Fruit fly (Drosophila melanogaster): ENCODE data around the gene CCDC151.

- TF ChIP-seq Myc (optimal IDR thresholded peaks at IDR 0.05) (no peak), insv (optimal IDR thresholded peaks at IDR 0.05) (no peak), psq (optimal IDR thresholded peaks at IDR 0.05) (no peak)
These were observed 48.6 kb upstream of the CCDC151 start for dm6 chr3L:11832360-11833295.

Measured in Kc167 (cell line).